Fruit fly (Drosophila melanogaster): ENCODE data around the gene CG32536.

The CG32536 gene

dm6 chrX:19260696-19260989 lies 16.1 kb downstream of the CG32536 start:
- TF ChIP-seq Gug (GFP tag; IDR thresholded peaks at IDR 0.05) (no peak), CG6808 (GFP tag; optimal IDR thresholded peaks at IDR 0.05) (peak; percentile 38)

dm6 chrX:19259802-19260695 lies 16.6 kb downstream of the CG32536 start:
- TF ChIP-seq fd85E (GFP tag; optimal IDR thresholded peaks at IDR 0.05), result no peak
- TF ChIP-seq CG15336 (GFP tag; IDR thresholded peaks at IDR 0.05), result 0 out of 2 replicates have a peak, but pooled peaks have one; percentile 19

dm6 chrX:19250151-19250550 lies 26.5 kb downstream of the CG32536 start:
- TF ChIP-seq lz (GFP tag; optimal IDR thresholded peaks at IDR 0.05) (no peak), CG3919 (GFP tag; optimal IDR thresholded peaks at IDR 0.05) (no peak), Met (GFP tag; optimal IDR thresholded peaks at IDR 0.05) (no peak), CG9139 (GFP tag; optimal IDR thresholded peaks at IDR 0.05) (no peak), CG6792 (GFP tag; optimal IDR thresholded peaks at IDR 0.05) (no peak), topi (GFP tag; optimal IDR thresholded peaks at IDR 0.05) (no peak), Gug (GFP tag; IDR thresholded peaks at IDR 0.05) (no peak), fd59A (GFP tag; optimal IDR thresholded peaks at IDR 0.05) (no peak)

dm6 chrX:19249339-19249738 lies 27.4 kb downstream of the CG32536 start:
- TF ChIP-seq Eip75B (GFP tag; optimal IDR thresholded peaks at IDR 0.05) (no peak), CG9139 (GFP tag; optimal IDR thresholded peaks at IDR 0.05) (no peak), lz (GFP tag; optimal IDR thresholded peaks at IDR 0.05) (no peak), Eip78C (GFP tag) (no peak), Ets96B (tag; optimal IDR thresholded peaks at IDR 0.05) (no peak), Gug (GFP tag; IDR thresholded peaks at IDR 0.05) (no peak), CG7368 (GFP tag; optimal IDR thresholded peaks at IDR 0.05) (no peak), CG16779 (tag; optimal IDR thresholded peaks at IDR 0.05) (no peak), Smox (GFP tag; optimal IDR thresholded peaks at IDR 0.05) (no peak), Hr39 (GFP tag; optimal IDR thresholded peaks at IDR 0.05) (no peak), Eip93F (GFP tag; optimal IDR thresholded peaks at IDR 0.05) (no peak), Sox14 (GFP tag; optimal IDR thresholded peaks at IDR 0.05) (no peak), CG4318 (GFP tag; optimal IDR thresholded peaks at IDR 0.05) (no peak)

- TF ChIP-seq Eip78C (GFP tag) (peak; percentile 43), esn (GFP tag; optimal IDR thresholded peaks at IDR 0.05) (no peak), CG34406 (GFP tag; optimal IDR thresholded peaks at IDR 0.05) (no peak), fkh (GFP tag; optimal IDR thresholded peaks at IDR 0.05) (no peak), vri (GFP tag; optimal IDR thresholded peaks at IDR 0.05) (peak; percentile 14), Blimp-1 (GFP tag; optimal IDR thresholded peaks at IDR 0.05) (no peak), ss (GFP tag; optimal IDR thresholded peaks at IDR 0.05) (no peak), Sox15 (GFP tag; optimal IDR thresholded peaks at IDR 0.05) (no peak), CG16779 (tag; optimal IDR thresholded peaks at IDR 0.05) (no peak)
These were observed 28.1 kb downstream of the CG32536 start, which contains the start of gene Hs3st-B for dm6 chrX:19248426-19249217. Hs3st-B (plus strand) TSS chrX:19248639.

All from whole organism, prepupa.